Worm (Caenorhabditis elegans) whole organism, midembryonic: ENCODE data around the gene F52H2.15.

Source experiments
- T22C8.4 ChIP-seq: fragments of 200-800 bp; sonication (Bioruptor generic); IDR thresholded peaks from 2 replicates; pipeline ENCODE4 v1.3.6; 2022; ENCODE audit warnings: missing genetic modification characterization, missing compliant biosample characterization
- cog-1 ChIP-seq: sonication (generic microtip); optimal IDR thresholded peaks from 2 replicates; lab custom pipeline; 2016; ENCODE audit warnings: missing genetic modification characterization, missing compliant biosample characterization
- flt-1 ChIP-seq: fragments of 200-800 bp; sonication (Bioruptor generic); IDR thresholded peaks from 2 replicates; pipeline ENCODE4 v1.3.6; 2022; ENCODE audit warnings: missing genetic modification characterization, missing compliant biosample characterization
- klf-2 ChIP-seq: fragments of 200-800 bp; sonication (Bioruptor generic); conservative IDR thresholded peaks from 2 replicates; pipeline ENCODE4 v1.3.6; 2022; ENCODE audit warnings: missing genetic modification reagents, missing genetic modification characterization, missing compliant biosample characterization
- med-1 ChIP-seq: sonication (generic microtip); optimal IDR thresholded peaks from 2 replicates; lab custom pipeline; 2017; ENCODE audit warnings: missing genetic modification characterization, mild to moderate bottlenecking, missing compliant biosample characterization, antibody characterized with exemption, missing genetic modification reagents; ENCODE audit not compliant: insufficient read depth
- ref-1 ChIP-seq: fragments of 200-800 bp; sonication (Bioruptor generic); conservative IDR thresholded peaks from 2 replicates; pipeline ENCODE4 v1.3.6; 2022; ENCODE audit warnings: missing genetic modification reagents, missing genetic modification characterization, missing compliant biosample characterization
- tab-1 ChIP-seq: fragments of 200-800 bp; sonication (Bioruptor generic); IDR thresholded peaks from 2 replicates; pipeline ENCODE4 v1.3.6; 2022; ENCODE audit warnings: missing genetic modification characterization, missing compliant biosample characterization
- ztf-23 ChIP-seq: fragments of 200-800 bp; sonication (Bioruptor generic); IDR thresholded peaks from 2 replicates; pipeline ENCODE4 v1.3.6; 2022; ENCODE audit warnings: missing genetic modification reagents, missing genetic modification characterization, missing compliant biosample characterization
- ztf-29 ChIP-seq: fragments of 200-800 bp; sonication (Bioruptor generic); IDR thresholded peaks from 2 replicates; pipeline ENCODE4 v1.3.6; 2022; ENCODE audit warnings: missing genetic modification reagents, missing genetic modification characterization, missing compliant biosample characterization

Gene F52H2.15

DNA sequence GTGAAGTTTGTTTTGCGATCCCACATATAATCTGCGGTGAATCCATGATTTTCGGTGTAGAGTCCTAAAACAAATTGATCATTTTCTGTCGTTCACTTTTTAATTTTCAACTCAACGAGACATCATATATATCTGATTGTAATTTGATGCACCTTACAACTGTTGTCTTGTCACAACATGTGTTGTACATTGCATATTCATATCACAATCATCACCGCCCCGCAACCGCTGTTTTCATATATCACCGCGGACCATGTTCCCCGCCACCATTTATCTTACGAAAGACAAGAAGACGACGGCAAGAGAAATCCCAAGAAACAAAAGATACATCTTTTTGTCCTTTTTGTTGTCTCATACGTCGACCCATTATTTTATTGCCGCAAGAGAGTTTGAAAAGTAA, 49.0 kb downstream of the F52H2.15 start:
- TF ChIP-seq flt-1 (GFP tag; lab: Robert Waterston, UW), result no peak
- TF ChIP-seq med-1, result no peak
- no peak for TF ChIP-seq tab-1 (GFP tag; lab: Robert Waterston, UW)
- TF ChIP-seq ztf-29 (GFP tag; lab: Robert Waterston, UW), result no peak
- no peak for TF ChIP-seq ztf-23 (GFP tag; lab: Robert Waterston, UW)
- no peak for TF ChIP-seq klf-2 (GFP tag; lab: Robert Waterston, UW)
- TF ChIP-seq ref-1 (GFP tag; lab: Robert Waterston, UW), result no peak
- TF ChIP-seq cog-1 (tag; lab: Kevin White, UChicago), result no peak

DNA sequence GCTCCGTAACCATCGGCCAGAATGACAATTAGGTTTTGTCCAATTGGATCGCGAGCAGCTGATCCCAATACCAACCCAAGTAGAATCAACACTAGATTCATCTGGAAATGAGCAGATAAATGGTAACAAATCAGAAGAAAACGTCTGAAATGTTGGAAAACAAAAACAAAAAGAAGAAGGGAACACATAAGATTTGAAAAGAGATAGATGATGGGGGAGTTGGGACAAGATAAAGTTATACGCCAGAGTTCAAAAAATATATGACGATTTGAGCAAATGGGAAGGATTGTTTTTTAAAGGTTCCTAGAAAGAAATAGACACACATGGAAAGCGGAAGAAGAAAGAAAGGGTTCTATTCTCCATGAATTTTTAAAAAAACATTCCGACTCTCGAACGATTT, 50.5 kb downstream of the F52H2.15 start, which contains the start of gene T03G6.3:
Gene T03G6.3, minus strand, starts transcription at position 101 of the 400 bp plus-strand sequence.
- TF ChIP-seq ref-1 (GFP tag; lab: Robert Waterston, UW) (no peak), klf-2 (GFP tag; lab: Robert Waterston, UW) (no peak), flt-1 (GFP tag; lab: Robert Waterston, UW) (no peak), ztf-23 (GFP tag; lab: Robert Waterston, UW) (no peak), T22C8.4 (GFP tag; lab: Robert Waterston, UW) (no peak), cog-1 (tag; lab: Kevin White, UChicago) (no peak), tab-1 (GFP tag; lab: Robert Waterston, UW) (no peak), ztf-29 (GFP tag; lab: Robert Waterston, UW) (no peak)
